Worm (Caenorhabditis elegans) whole organism, late embryonic: ENCODE data around the gene Y42A5A.1.
A peak's percentile ranks its signal among the peaks of the same experiment; 100 is the strongest.

Source experiments
- F13H6.1 ChIP-seq: sonication (generic microtip); optimal IDR thresholded peaks from 2 replicates; lab custom pipeline; 2016; ENCODE audit warnings: missing genetic modification characterization, missing compliant biosample characterization
- ahr-1 ChIP-seq: sonication (generic microtip); optimal IDR thresholded peaks from 2 replicates; lab custom pipeline; 2016; ENCODE audit warnings: missing genetic modification characterization, missing compliant biosample characterization
- ceh-18 ChIP-seq: sonication (generic microtip); optimal IDR thresholded peaks from 2 replicates; lab custom pipeline; 2016; ENCODE audit warnings: missing genetic modification characterization, missing compliant biosample characterization
- ceh-19 ChIP-seq: fragments of 200-800 bp; sonication (Bioruptor generic); optimal IDR thresholded peaks from 2 replicates; lab custom pipeline; 2018; ENCODE audit warnings: mild to moderate bottlenecking, missing genetic modification characterization, missing compliant biosample characterization
- ceh-24 ChIP-seq: sonication (generic microtip); optimal IDR thresholded peaks from 2 replicates; lab custom pipeline; 2016; ENCODE audit warnings: mild to moderate bottlenecking, missing genetic modification characterization, missing compliant biosample characterization
- ceh-48 ChIP-seq: sonication (generic microtip); optimal IDR thresholded peaks from 2 replicates; lab custom pipeline; 2016; ENCODE audit warnings: missing genetic modification characterization, inconsistent platforms, missing compliant biosample characterization
- ceh-9 ChIP-seq: sonication (generic microtip); optimal IDR thresholded peaks from 2 replicates; lab custom pipeline; 2016; ENCODE audit warnings: mild to moderate bottlenecking, missing genetic modification characterization, inconsistent platforms, missing compliant biosample characterization
- che-1 ChIP-seq: sonication (generic microtip); optimal IDR thresholded peaks from 2 replicates; lab custom pipeline; 2016; ENCODE audit warnings: mild to moderate bottlenecking, missing genetic modification characterization, missing compliant biosample characterization
- dve-1 ChIP-seq: sonication (generic microtip); optimal IDR thresholded peaks from 2 replicates; lab custom pipeline; 2017; ENCODE audit warnings: antibody characterized with exemption, mild to moderate bottlenecking, missing genetic modification characterization, missing compliant biosample characterization
- elt-4 ChIP-seq: sonication (generic microtip); optimal IDR thresholded peaks from 2 replicates; lab custom pipeline; 2016; ENCODE audit warnings: missing genetic modification characterization, missing compliant biosample characterization
- ets-4 ChIP-seq: sonication (generic microtip); optimal IDR thresholded peaks from 2 replicates; lab custom pipeline; 2016; ENCODE audit warnings: missing genetic modification characterization, missing compliant biosample characterization
- fkh-10 ChIP-seq: fragments of 150-350 bp; optimal IDR thresholded peaks from 2 replicates; lab custom pipeline; 2014; ENCODE audit warnings: missing biosample characterization, missing genetic modification reagents, missing genetic modification characterization
- hlh-13 ChIP-seq: fragments of 200-800 bp; sonication (Bioruptor generic); optimal IDR thresholded peaks from 2 replicates; lab custom pipeline; 2018; ENCODE audit warnings: mild to moderate bottlenecking, missing genetic modification characterization, missing compliant biosample characterization
- hlh-15 ChIP-seq: sonication (generic microtip); optimal IDR thresholded peaks from 2 replicates; lab custom pipeline; 2016; ENCODE audit warnings: missing genetic modification characterization, missing compliant biosample characterization
- hlh-30 ChIP-seq: sonication (generic microtip); optimal IDR thresholded peaks from 2 replicates; lab custom pipeline; 2017; ENCODE audit warnings: antibody characterized with exemption, missing genetic modification characterization, missing compliant biosample characterization; ENCODE audit not compliant: insufficient read depth
- hlh-6 ChIP-seq: sonication (generic microtip); optimal IDR thresholded peaks from 2 replicates; lab custom pipeline; 2016; ENCODE audit warnings: missing genotype, missing genetic modification characterization, missing compliant biosample characterization
- hlh-8 ChIP-seq: sonication (generic microtip); optimal IDR thresholded peaks from 2 replicates; lab custom pipeline; 2016; ENCODE audit warnings: missing genotype, missing genetic modification characterization, missing compliant biosample characterization
- lin-11 ChIP-seq: fragments of 200-800 bp; sonication (Bioruptor generic); optimal IDR thresholded peaks from 2 replicates; lab custom pipeline; 2018; ENCODE audit warnings: mild to moderate bottlenecking, missing genetic modification characterization, missing compliant biosample characterization
- madf-2 ChIP-seq: sonication (generic microtip); optimal IDR thresholded peaks from 2 replicates; lab custom pipeline; 2017; ENCODE audit warnings: missing genetic modification characterization, missing compliant biosample characterization
- mec-3 ChIP-seq: sonication (generic microtip); optimal IDR thresholded peaks from 2 replicates; lab custom pipeline; 2016; ENCODE audit warnings: borderline replicate concordance, missing genetic modification characterization, missing compliant biosample characterization
- nfya-1 ChIP-seq: sonication (generic microtip); optimal IDR thresholded peaks from 2 replicates; lab custom pipeline; 2017; ENCODE audit warnings: missing genetic modification characterization, mild to moderate bottlenecking, missing compliant biosample characterization, antibody characterized with exemption, moderate library complexity
- nhr-232 ChIP-seq: sonication (generic microtip); optimal IDR thresholded peaks from 2 replicates; lab custom pipeline; 2016; ENCODE audit warnings: missing genetic modification characterization, missing compliant biosample characterization
- npax-4 ChIP-seq: sonication (generic microtip); optimal IDR thresholded peaks from 2 replicates; lab custom pipeline; 2016; ENCODE audit warnings: missing genetic modification characterization, missing compliant biosample characterization
- pag-3 ChIP-seq: sonication (generic microtip); optimal IDR thresholded peaks from 2 replicates; lab custom pipeline; 2016; ENCODE audit warnings: missing compliant biosample characterization, missing genetic modification characterization, borderline replicate concordance
- pha-2 ChIP-seq: sonication (generic microtip); optimal IDR thresholded peaks from 2 replicates; lab custom pipeline; 2017; ENCODE audit warnings: mild to moderate bottlenecking, missing genetic modification characterization, missing compliant biosample characterization
- pha-4 ChIP-seq: fragments of 150-350 bp; optimal IDR thresholded peaks from 2 replicates; lab custom pipeline; 2018; ENCODE audit warnings: missing biosample characterization, missing genetic modification reagents, missing genetic modification characterization
- pqm-1 ChIP-seq: sonication (generic microtip); optimal IDR thresholded peaks from 2 replicates; lab custom pipeline; 2016; ENCODE audit warnings: missing genetic modification characterization, missing compliant biosample characterization
- ref-2 ChIP-seq: sonication (generic microtip); optimal IDR thresholded peaks from 2 replicates; lab custom pipeline; 2016; ENCODE audit warnings: missing genetic modification characterization, missing compliant biosample characterization
- sdc-2 ChIP-seq: sonication (generic microtip); optimal IDR thresholded peaks from 2 replicates; lab custom pipeline; 2016; ENCODE audit warnings: missing genotype, missing genetic modification characterization, missing compliant biosample characterization
- sox-4 ChIP-seq: sonication (generic microtip); optimal IDR thresholded peaks from 2 replicates; lab custom pipeline; 2017; ENCODE audit warnings: mild to moderate bottlenecking, missing genetic modification characterization, inconsistent platforms, missing compliant biosample characterization
- tbx-2 ChIP-seq: sonication (generic microtip); optimal IDR thresholded peaks from 2 replicates; lab custom pipeline; 2016; ENCODE audit warnings: missing genetic modification characterization, missing compliant biosample characterization
- unc-42 ChIP-seq: sonication (generic microtip); optimal IDR thresholded peaks from 2 replicates; lab custom pipeline; 2016; ENCODE audit warnings: missing genotype, missing genetic modification characterization, missing compliant biosample characterization
- unc-55 ChIP-seq: sonication (generic microtip); optimal IDR thresholded peaks from 2 replicates; lab custom pipeline; 2017; ENCODE audit warnings: missing biosample characterization, missing genetic modification reagents, missing genetic modification characterization
- unc-86 ChIP-seq: sonication (generic microtip); optimal IDR thresholded peaks from 2 replicates; lab custom pipeline; 2016; ENCODE audit warnings: missing genetic modification characterization, missing compliant biosample characterization
- zip-5 ChIP-seq: sonication (generic microtip); optimal IDR thresholded peaks from 2 replicates; lab custom pipeline; 2016; ENCODE audit warnings: missing genetic modification characterization, missing compliant biosample characterization
- ztf-16 ChIP-seq: sonication (generic microtip); optimal IDR thresholded peaks from 2 replicates; lab custom pipeline; 2017; ENCODE audit warnings: missing genetic modification characterization, missing compliant biosample characterization

Gene Y42A5A.1

DNA sequence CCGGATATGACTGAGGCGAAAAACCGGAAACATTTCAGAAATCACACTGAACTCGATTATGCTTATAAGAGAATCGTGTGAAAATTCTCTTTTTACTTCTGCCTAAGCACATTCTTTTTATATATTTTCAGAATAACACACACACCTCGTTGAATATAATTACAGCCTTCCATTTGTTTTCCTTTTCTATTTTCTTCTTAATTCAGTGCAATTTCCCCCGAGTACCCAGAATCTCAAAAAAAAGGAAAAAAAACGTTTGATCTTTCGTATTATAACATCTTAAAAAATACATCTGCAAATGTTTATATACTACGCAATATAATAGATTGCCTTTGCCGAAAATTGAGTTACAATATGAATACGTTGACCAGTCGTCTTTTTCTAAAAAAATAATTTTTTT is 44.1 kb downstream of the Y42A5A.1 start:
- no peak for TF ChIP-seq unc-42 (tag; lab: Kevin White, UChicago)
- TF ChIP-seq ref-2 (tag; lab: Kevin White, UChicago), result no peak
- no peak for TF ChIP-seq unc-55 (GFP tag; lab: Kevin White, UChicago)
- no peak for TF ChIP-seq hlh-15 (tag; lab: Kevin White, UChicago)
- TF ChIP-seq ztf-16, result no peak
- no peak for TF ChIP-seq sox-4

DNA sequence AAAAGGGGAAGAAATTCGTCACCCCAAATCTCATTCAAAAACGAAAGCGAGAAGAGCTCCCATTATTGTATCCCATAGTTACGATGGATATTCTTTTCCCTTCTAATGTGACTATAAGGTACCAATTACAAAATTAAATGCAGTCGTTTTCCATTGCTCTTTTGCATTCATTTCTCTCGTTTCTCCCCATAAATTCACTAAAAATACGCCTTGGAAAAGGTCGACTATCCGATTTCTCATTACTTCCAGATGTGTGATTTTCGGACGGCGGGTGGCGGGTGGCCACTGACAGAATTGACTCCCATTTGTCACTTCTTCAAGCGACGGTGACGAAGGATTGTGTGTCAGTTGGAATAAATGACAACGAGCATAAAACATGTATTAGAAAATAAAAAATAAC is 45.8 kb downstream of the Y42A5A.1 start:
- TF ChIP-seq hlh-8 (tag; lab: Kevin White, UChicago) (peak; percentile 15), ceh-24 (tag; lab: Kevin White, UChicago) (no peak)

DNA sequence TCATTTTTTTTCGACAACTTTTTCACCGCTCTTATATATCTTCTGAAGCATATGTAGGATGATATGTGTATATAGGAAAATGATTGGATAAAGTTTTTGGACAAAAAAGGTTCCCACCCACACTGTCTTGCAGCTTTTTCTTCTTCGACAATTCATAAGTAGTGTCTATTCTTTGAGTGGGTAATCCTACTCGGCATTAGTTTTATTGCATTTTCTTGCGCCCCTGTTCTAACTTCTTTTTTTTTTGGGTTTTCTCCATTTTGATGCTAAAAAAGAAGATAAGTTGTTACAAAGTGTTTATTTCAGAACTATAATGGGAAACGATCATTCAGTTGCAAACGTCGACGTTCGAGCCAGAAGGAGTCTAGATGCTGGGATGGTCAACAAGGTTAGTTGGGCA is 46.5 kb downstream of the Y42A5A.1 start, which contains the start of gene glb-3:
TSS of gene glb-3 (plus strand) at position 301 of the 400 bp plus-strand sequence.
- no peak for TF ChIP-seq elt-4
- TF ChIP-seq sox-4, result no peak
- TF ChIP-seq ets-4 (tag; lab: Kevin White, UChicago), result no peak
- TF ChIP-seq pha-4, result no peak
- no peak for TF ChIP-seq npax-4 (tag; lab: Kevin White, UChicago)
- TF ChIP-seq che-1 (tag; lab: Kevin White, UChicago), result no peak
- no peak for TF ChIP-seq fkh-10
- no peak for TF ChIP-seq ceh-19 (GFP tag; lab: Kevin White, UChicago)
- no peak for TF ChIP-seq lin-11 (tag; lab: Kevin White, UChicago)
- TF ChIP-seq hlh-6 (tag; lab: Kevin White, UChicago), result no peak
- TF ChIP-seq ceh-9 (tag; lab: Kevin White, UChicago), result no peak
- no peak for TF ChIP-seq sdc-2 (tag; lab: Kevin White, UChicago)
- no peak for TF ChIP-seq zip-5 (tag; lab: Kevin White, UChicago)
- no peak for TF ChIP-seq madf-2 (tag; lab: Kevin White, UChicago)
- TF ChIP-seq pqm-1, result no peak
- TF ChIP-seq hlh-13 (GFP tag; lab: Kevin White, UChicago), result no peak
- no peak for TF ChIP-seq hlh-30 (tag; lab: Kevin White, UChicago)

DNA sequence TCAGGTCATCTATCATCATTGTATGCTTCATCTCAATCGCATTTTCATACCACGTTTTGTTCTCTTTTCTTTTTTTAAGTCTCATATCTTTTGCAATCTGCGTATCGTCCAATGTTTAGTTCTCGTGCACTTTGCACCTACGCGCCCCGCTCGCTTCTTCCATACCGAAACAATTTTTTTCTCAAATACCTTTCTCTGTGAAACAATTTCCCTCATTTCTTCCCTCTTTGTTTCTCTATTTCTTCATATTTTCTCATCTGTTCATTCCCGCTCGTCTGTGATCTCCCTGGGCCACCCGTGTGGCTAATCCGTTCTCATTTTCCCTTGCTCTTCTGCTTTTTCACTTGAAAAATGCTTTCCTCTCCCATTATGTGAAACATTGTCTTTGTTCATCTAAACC is 52.6 kb downstream of the Y42A5A.1 start:
- peak; percentile 3 for TF ChIP-seq unc-42 (tag; lab: Kevin White, UChicago)
- TF ChIP-seq elt-4, result no peak
- TF ChIP-seq ceh-48 (tag; lab: Kevin White, UChicago), result no peak
- TF ChIP-seq ceh-24 (tag; lab: Kevin White, UChicago), result no peak
- TF ChIP-seq madf-2 (tag; lab: Kevin White, UChicago), result no peak
- TF ChIP-seq ceh-18 (tag; lab: Kevin White, UChicago), result peak; percentile 60

DNA sequence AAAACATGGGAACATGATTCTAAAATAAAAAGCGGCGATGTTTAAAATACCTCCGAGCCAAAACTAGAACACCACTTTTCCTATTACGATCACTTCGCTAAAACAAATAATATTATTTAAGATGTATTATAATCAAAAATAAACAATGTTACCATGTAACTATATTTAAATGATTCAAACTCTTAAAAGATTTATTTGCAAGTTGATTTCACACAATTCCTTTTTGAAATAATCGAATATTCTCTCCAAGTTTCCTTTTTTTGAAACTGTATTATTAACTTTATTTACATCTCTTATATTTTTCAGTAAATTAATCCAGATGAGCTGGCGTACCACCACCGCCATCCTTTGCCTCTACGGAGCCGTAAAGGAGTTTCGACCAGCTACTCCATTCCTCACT is 53.4 kb downstream of the Y42A5A.1 start, which contains the start of gene folt-1:
TSS of gene folt-1 (plus strand) at position 301 of the 400 bp plus-strand sequence.
- no peak for TF ChIP-seq tbx-2 (tag; lab: Kevin White, UChicago)
- TF ChIP-seq F13H6.1 (tag; lab: Kevin White, UChicago), result no peak
- no peak for TF ChIP-seq pag-3
- TF ChIP-seq mec-3 (tag; lab: Kevin White, UChicago), result no peak
- no peak for TF ChIP-seq pha-2
- TF ChIP-seq nfya-1, result no peak
- TF ChIP-seq dve-1 (tag; lab: Kevin White, UChicago), result no peak
- no peak for TF ChIP-seq unc-86
- TF ChIP-seq nhr-232, result no peak
- TF ChIP-seq ztf-16, result no peak
- no peak for TF ChIP-seq sdc-2 (tag; lab: Kevin White, UChicago)
- no peak for TF ChIP-seq hlh-15 (tag; lab: Kevin White, UChicago)
- no peak for TF ChIP-seq ahr-1 (tag; lab: Kevin White, UChicago)
